Worm (Caenorhabditis elegans) whole organism, late embryonic: ENCODE results near the gene B0416.11.

ENCODE experiments used
- C08G9.2 ChIP-seq: sonication (generic microtip); optimal IDR thresholded peaks from 2 replicates; lab custom pipeline; 2016; ENCODE audit warnings: mild to moderate bottlenecking, missing genetic modification characterization, moderate library complexity, missing compliant biosample characterization
- C38D4.7 ChIP-seq: fragments of 200-800 bp; sonication (Bioruptor generic); optimal IDR thresholded peaks from 2 replicates; lab custom pipeline; 2018; ENCODE audit warnings: mild to moderate bottlenecking, missing genetic modification characterization, moderate library complexity, missing compliant biosample characterization
- F13H6.1 ChIP-seq: sonication (generic microtip); optimal IDR thresholded peaks from 2 replicates; lab custom pipeline; 2016; ENCODE audit warnings: missing genetic modification characterization, missing compliant biosample characterization
- K02D7.2 ChIP-seq: sonication (generic microtip); optimal IDR thresholded peaks from 2 replicates; lab custom pipeline; 2017; ENCODE audit warnings: mild to moderate bottlenecking, missing genetic modification characterization, missing compliant biosample characterization
- K09A11.1 ChIP-seq: sonication (generic microtip); optimal IDR thresholded peaks from 2 replicates; lab custom pipeline; 2017; ENCODE audit warnings: antibody characterized with exemption, mild to moderate bottlenecking, missing genetic modification characterization, missing compliant biosample characterization; ENCODE audit not compliant: insufficient read depth
- T23F11.4 ChIP-seq: fragments of 200-800 bp; sonication (Bioruptor generic); optimal IDR thresholded peaks from 2 replicates; lab custom pipeline; 2018; ENCODE audit warnings: mild to moderate bottlenecking, missing genetic modification characterization, missing compliant biosample characterization
- Y22D7AL.16 ChIP-seq: sonication (generic microtip); optimal IDR thresholded peaks from 2 replicates; lab custom pipeline; 2016; ENCODE audit warnings: missing genetic modification characterization, missing compliant biosample characterization
- ama-1 ChIP-seq: fragments of 150-350 bp; optimal IDR thresholded peaks from 2 replicates; lab custom pipeline; 2014
- ceh-14 ChIP-seq: sonication (generic microtip); optimal IDR thresholded peaks from 2 replicates; lab custom pipeline; 2016; ENCODE audit warnings: missing genotype, missing genetic modification characterization, missing compliant biosample characterization
- ceh-18 ChIP-seq: sonication (generic microtip); optimal IDR thresholded peaks from 2 replicates; lab custom pipeline; 2016; ENCODE audit warnings: missing genetic modification characterization, missing compliant biosample characterization
- ceh-19 ChIP-seq: fragments of 200-800 bp; sonication (Bioruptor generic); optimal IDR thresholded peaks from 2 replicates; lab custom pipeline; 2018; ENCODE audit warnings: mild to moderate bottlenecking, missing genetic modification characterization, missing compliant biosample characterization
- ceh-2 ChIP-seq: sonication (generic microtip); optimal IDR thresholded peaks from 2 replicates; lab custom pipeline; 2016; ENCODE audit warnings: missing genotype, missing genetic modification characterization, missing compliant biosample characterization
- ceh-22 ChIP-seq: sonication (generic microtip); optimal IDR thresholded peaks from 2 replicates; lab custom pipeline; 2017; ENCODE audit warnings: missing biosample characterization, missing genetic modification characterization
- ceh-24 ChIP-seq: sonication (generic microtip); optimal IDR thresholded peaks from 2 replicates; lab custom pipeline; 2016; ENCODE audit warnings: mild to moderate bottlenecking, missing genetic modification characterization, missing compliant biosample characterization
- ceh-30 ChIP-seq: fragments of 150-350 bp; optimal IDR thresholded peaks from 2 replicates; lab custom pipeline; 2014; ENCODE audit warnings: missing biosample characterization, missing genetic modification characterization
- ceh-34 ChIP-seq: sonication (generic microtip); optimal IDR thresholded peaks from 2 replicates; lab custom pipeline; 2016; ENCODE audit warnings: mild to moderate bottlenecking, missing genetic modification characterization, missing compliant biosample characterization
- ceh-45 ChIP-seq: fragments of 200-800 bp; sonication (Bioruptor generic); IDR thresholded peaks from 2 replicates; pipeline ENCODE4 v1.3.6; 2022; ENCODE audit warnings: missing genetic modification reagents, missing genetic modification characterization, missing compliant biosample characterization
- ceh-9 ChIP-seq: sonication (generic microtip); optimal IDR thresholded peaks from 2 replicates; lab custom pipeline; 2016; ENCODE audit warnings: mild to moderate bottlenecking, missing genetic modification characterization, inconsistent platforms, missing compliant biosample characterization
- che-1 ChIP-seq: sonication (generic microtip); optimal IDR thresholded peaks from 2 replicates; lab custom pipeline; 2016; ENCODE audit warnings: mild to moderate bottlenecking, missing genetic modification characterization, missing compliant biosample characterization
- dmd-4 ChIP-seq: sonication (generic microtip); optimal IDR thresholded peaks from 2 replicates; lab custom pipeline; 2016; ENCODE audit warnings: borderline replicate concordance, missing genetic modification characterization, missing compliant biosample characterization
- dve-1 ChIP-seq: sonication (generic microtip); optimal IDR thresholded peaks from 2 replicates; lab custom pipeline; 2017; ENCODE audit warnings: antibody characterized with exemption, mild to moderate bottlenecking, missing genetic modification characterization, missing compliant biosample characterization
- elt-4 ChIP-seq: sonication (generic microtip); optimal IDR thresholded peaks from 2 replicates; lab custom pipeline; 2016; ENCODE audit warnings: missing genetic modification characterization, missing compliant biosample characterization
- eyg-1 ChIP-seq: sonication (generic microtip); optimal IDR thresholded peaks from 2 replicates; lab custom pipeline; 2016; ENCODE audit warnings: missing genotype, missing genetic modification characterization, missing compliant biosample characterization
- fax-1 ChIP-seq: sonication (generic microtip); optimal IDR thresholded peaks from 2 replicates; lab custom pipeline; 2016; ENCODE audit warnings: missing genotype, missing genetic modification characterization, missing compliant biosample characterization
- fkh-10 ChIP-seq: fragments of 150-350 bp; optimal IDR thresholded peaks from 2 replicates; lab custom pipeline; 2014; ENCODE audit warnings: missing biosample characterization, missing genetic modification reagents, missing genetic modification characterization
- gmeb-2 ChIP-seq: sonication (generic microtip); optimal IDR thresholded peaks from 2 replicates; lab custom pipeline; 2016; ENCODE audit warnings: missing genetic modification characterization, inconsistent platforms, missing compliant biosample characterization
- hlh-13 ChIP-seq: fragments of 200-800 bp; sonication (Bioruptor generic); optimal IDR thresholded peaks from 2 replicates; lab custom pipeline; 2018; ENCODE audit warnings: mild to moderate bottlenecking, missing genetic modification characterization, missing compliant biosample characterization
- hlh-6 ChIP-seq: sonication (generic microtip); optimal IDR thresholded peaks from 2 replicates; lab custom pipeline; 2016; ENCODE audit warnings: missing genotype, missing genetic modification characterization, missing compliant biosample characterization
- hlh-8 ChIP-seq: sonication (generic microtip); optimal IDR thresholded peaks from 2 replicates; lab custom pipeline; 2016; ENCODE audit warnings: missing genotype, missing genetic modification characterization, missing compliant biosample characterization
- lim-6 ChIP-seq: sonication (generic microtip); optimal IDR thresholded peaks from 2 replicates; lab custom pipeline; 2016; ENCODE audit warnings: missing genetic modification characterization, missing compliant biosample characterization
- lin-11 ChIP-seq: fragments of 200-800 bp; sonication (Bioruptor generic); optimal IDR thresholded peaks from 2 replicates; lab custom pipeline; 2018; ENCODE audit warnings: mild to moderate bottlenecking, missing genetic modification characterization, missing compliant biosample characterization
- madf-2 ChIP-seq: sonication (generic microtip); optimal IDR thresholded peaks from 2 replicates; lab custom pipeline; 2017; ENCODE audit warnings: missing genetic modification characterization, missing compliant biosample characterization
- nhr-232 ChIP-seq: sonication (generic microtip); optimal IDR thresholded peaks from 2 replicates; lab custom pipeline; 2016; ENCODE audit warnings: missing genetic modification characterization, missing compliant biosample characterization
- npax-4 ChIP-seq: sonication (generic microtip); optimal IDR thresholded peaks from 2 replicates; lab custom pipeline; 2016; ENCODE audit warnings: missing genetic modification characterization, missing compliant biosample characterization
- pag-3 ChIP-seq: sonication (generic microtip); optimal IDR thresholded peaks from 2 replicates; lab custom pipeline; 2016; ENCODE audit warnings: missing compliant biosample characterization, missing genetic modification characterization, borderline replicate concordance
- pax-1 ChIP-seq: fragments of 150-350 bp; optimal IDR thresholded peaks from 2 replicates; lab custom pipeline; 2014; ENCODE audit warnings: missing biosample characterization, missing genetic modification characterization
- pha-2 ChIP-seq: sonication (generic microtip); optimal IDR thresholded peaks from 2 replicates; lab custom pipeline; 2017; ENCODE audit warnings: mild to moderate bottlenecking, missing genetic modification characterization, missing compliant biosample characterization
- pha-4 ChIP-seq: fragments of 150-350 bp; optimal IDR thresholded peaks from 2 replicates; lab custom pipeline; 2018; ENCODE audit warnings: missing biosample characterization, missing genetic modification reagents, missing genetic modification characterization
- pqm-1 ChIP-seq: sonication (generic microtip); optimal IDR thresholded peaks from 2 replicates; lab custom pipeline; 2016; ENCODE audit warnings: missing genetic modification characterization, missing compliant biosample characterization
- pros-1 ChIP-seq: fragments of 150-350 bp; optimal IDR thresholded peaks from 2 replicates; lab custom pipeline; 2014; ENCODE audit warnings: missing biosample characterization, missing genetic modification reagents, missing genetic modification characterization
- rnt-1 ChIP-seq: sonication (generic microtip); optimal IDR thresholded peaks from 2 replicates; lab custom pipeline; 2016; ENCODE audit warnings: missing genetic modification characterization, missing compliant biosample characterization
- sdc-2 ChIP-seq: sonication (generic microtip); optimal IDR thresholded peaks from 2 replicates; lab custom pipeline; 2016; ENCODE audit warnings: missing genotype, missing genetic modification characterization, missing compliant biosample characterization
- sox-2 ChIP-seq: fragments of 200-800 bp; sonication (Bioruptor generic); IDR thresholded peaks from 2 replicates; pipeline ENCODE4 v1.3.6; 2022; ENCODE audit warnings: missing genetic modification reagents, missing genetic modification characterization, missing compliant biosample characterization
- sox-4 ChIP-seq: sonication (generic microtip); optimal IDR thresholded peaks from 2 replicates; lab custom pipeline; 2017; ENCODE audit warnings: mild to moderate bottlenecking, missing genetic modification characterization, inconsistent platforms, missing compliant biosample characterization
- tbx-2 ChIP-seq: sonication (generic microtip); optimal IDR thresholded peaks from 2 replicates; lab custom pipeline; 2016; ENCODE audit warnings: missing genetic modification characterization, missing compliant biosample characterization
- ttx-3 ChIP-seq: sonication (generic microtip); optimal IDR thresholded peaks from 2 replicates; lab custom pipeline; 2016; ENCODE audit warnings: missing genetic modification reagents, missing genetic modification characterization, missing compliant biosample characterization
- unc-3 ChIP-seq, 2 experiments: fragments of 200-800 bp in 1 of 2; sonication (Bioruptor generic) in 1 of 2; sonication (generic microtip) in 1 of 2; conservative IDR thresholded peaks in 1 of 2; optimal IDR thresholded peaks in 1 of 2; 2 replicates each; pipeline versions ENCODE4 v1.3.6 to Lab custom; 2016 to 2022; ENCODE audit warnings: missing compliant biosample characterization in 2 of 2, missing genetic modification characterization in 2 of 2, missing genetic modification reagents in 1 of 2
- unc-42 ChIP-seq: sonication (generic microtip); optimal IDR thresholded peaks from 2 replicates; lab custom pipeline; 2016; ENCODE audit warnings: missing genotype, missing genetic modification characterization, missing compliant biosample characterization
- unc-86 ChIP-seq: sonication (generic microtip); optimal IDR thresholded peaks from 2 replicates; lab custom pipeline; 2016; ENCODE audit warnings: missing genetic modification characterization, missing compliant biosample characterization
- ztf-16 ChIP-seq: sonication (generic microtip); optimal IDR thresholded peaks from 2 replicates; lab custom pipeline; 2017; ENCODE audit warnings: missing genetic modification characterization, missing compliant biosample characterization

The B0416.11 gene

DNA sequence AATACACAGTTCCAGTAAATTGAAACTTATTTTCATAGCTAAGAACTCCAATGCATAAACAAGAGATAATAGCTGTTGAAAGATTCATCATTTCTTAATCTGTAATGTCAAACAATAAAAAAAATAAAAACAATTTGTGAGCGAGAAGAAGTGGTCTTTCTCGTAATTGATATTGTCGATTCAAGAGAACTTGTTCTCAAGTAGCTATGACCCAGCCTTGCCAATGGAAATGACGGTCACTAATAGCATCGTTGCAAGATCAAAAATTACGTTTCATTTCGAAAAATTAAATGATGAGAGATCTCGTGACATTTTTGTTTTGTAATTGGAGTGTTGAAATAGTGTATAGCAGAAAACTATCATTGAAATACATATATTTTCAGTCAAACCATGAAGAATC lies 14.9 kb upstream of the B0416.11 start, which contains the start of gene B0416.7:
B0416.7 (minus strand) TSS at position 101 of the 400 bp plus-strand sequence.
- TF ChIP-seq ceh-34 (no peak), Y22D7AL.16 (no peak), K02D7.2 (tag; lab: Kevin White, UChicago) (no peak), ama-1 (lab: Kevin White, UChicago) (no peak), tbx-2 (tag; lab: Kevin White, UChicago) (no peak), unc-42 (tag; lab: Kevin White, UChicago) (no peak), pag-3 (no peak), dmd-4 (no peak), ceh-19 (no peak), ttx-3 (tag; lab: Kevin White, UChicago) (no peak), fax-1 (tag; lab: Kevin White, UChicago) (no peak), ceh-14 (tag; lab: Kevin White, UChicago) (no peak), T23F11.4 (GFP tag; lab: Kevin White, UChicago) (no peak), ceh-45 (GFP tag; lab: Robert Waterston, UW) (no peak), madf-2 (tag; lab: Kevin White, UChicago) (no peak), sdc-2 (tag; lab: Kevin White, UChicago) (no peak), lin-11 (tag; lab: Kevin White, UChicago) (no peak), hlh-6 (no peak), ztf-16 (tag; lab: Kevin White, UChicago) (no peak), ceh-30 (no peak)

DNA sequence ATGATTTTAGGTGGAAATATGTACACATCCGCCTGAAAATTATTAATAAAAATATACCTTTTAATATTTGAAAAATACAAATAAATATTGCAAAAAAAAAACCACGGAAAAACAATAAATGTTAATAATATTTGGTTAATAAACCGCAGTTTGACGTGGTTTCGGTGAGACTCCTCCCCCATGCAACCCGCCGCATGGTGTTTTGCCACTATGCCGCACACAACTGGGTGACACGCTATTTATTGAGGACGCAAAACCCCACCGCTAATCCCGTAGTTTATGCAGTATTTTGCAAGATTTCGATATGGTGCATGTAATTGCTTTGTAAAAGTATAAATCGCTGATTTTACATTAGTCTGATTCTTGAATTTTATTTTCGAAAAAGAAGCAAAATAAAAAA lies 13.7 kb upstream of the B0416.11 start, which contains the start of gene gly-13:
gly-13 (minus strand) TSS at position 32 of the 400 bp plus-strand sequence.
- TF ChIP-seq ceh-30 (no peak), pha-4 (tag; lab: Kevin White, UChicago) (no peak), fkh-10 (GFP tag; lab: Kevin White, UChicago) (no peak), nhr-232 (peak; percentile 52), ceh-9 (tag; lab: Kevin White, UChicago) (no peak), unc-86 (peak; percentile 60), npax-4 (tag; lab: Kevin White, UChicago) (peak; percentile 39), C08G9.2 (tag; lab: Kevin White, UChicago) (no peak), pha-2 (peak; percentile 55), sdc-2 (tag; lab: Kevin White, UChicago) (no peak), ttx-3 (tag; lab: Kevin White, UChicago) (peak; percentile 71), K02D7.2 (tag; lab: Kevin White, UChicago) (no peak), pag-3 (no peak), ceh-18 (no peak), ceh-24 (tag; lab: Kevin White, UChicago) (peak; percentile 19), C38D4.7 (peak; percentile 48), gmeb-2 (tag; lab: Kevin White, UChicago) (peak; percentile 44), pqm-1 (tag; lab: Kevin White, UChicago) (no peak), tbx-2 (tag; lab: Kevin White, UChicago) (peak; percentile 76), K09A11.1 (peak; percentile 88), che-1 (tag; lab: Kevin White, UChicago) (peak; percentile 63), rnt-1 (tag; lab: Kevin White, UChicago) (peak; percentile 62), dmd-4 (peak; percentile 26), fax-1 (tag; lab: Kevin White, UChicago) (peak; percentile 76), ceh-19 (peak; percentile 80), sox-4 (tag; lab: Kevin White, UChicago) (peak; percentile 70), hlh-8 (tag; lab: Kevin White, UChicago) (peak; percentile 57), sox-2 (GFP tag; lab: Robert Waterston, UW) (no peak), unc-3 (GFP tag; conservative IDR thresholded peaks at IDR 0.05; lab: Robert Waterston, UW) (no peak), unc-3 (tag; optimal IDR thresholded peaks at IDR 0.05; lab: Kevin White, UChicago) (peak; percentile 42), pax-1 (tag; lab: Kevin White, UChicago) (no peak), ceh-22 (no peak), eyg-1 (tag; lab: Kevin White, UChicago) (no peak), F13H6.1 (tag; lab: Kevin White, UChicago) (peak; percentile 37), pros-1 (tag; lab: Kevin White, UChicago) (no peak), ztf-16 (tag; lab: Kevin White, UChicago) (peak; percentile 43), ceh-14 (tag; lab: Kevin White, UChicago) (peak; percentile 63), dve-1 (tag; lab: Kevin White, UChicago) (peak; percentile 2), elt-4 (tag; lab: Kevin White, UChicago) (no peak), lim-6 (no peak), ceh-2 (tag; lab: Kevin White, UChicago) (peak; percentile 38), hlh-13 (GFP tag; lab: Kevin White, UChicago) (peak; percentile 48), hlh-6 (no peak)
